Worm (Caenorhabditis elegans): ENCODE data around the gene ZC239.17.

ZC239.17 gene

ce11 chrII:3264704-3265103 is 39.0 kb upstream of the ZC239.17 start:
- TF ChIP-seq ceh-9 (tag; optimal IDR thresholded peaks at IDR 0.05): no peak
- no peak for TF ChIP-seq ama-1 (optimal IDR thresholded peaks at IDR 0.05)
- no peak for TF ChIP-seq dmd-4 (tag; optimal IDR thresholded peaks at IDR 0.05; ENCODE audit: borderline replicate concordance)
- TF ChIP-seq nhr-232 (tag; optimal IDR thresholded peaks at IDR 0.05): no peak

- no peak for TF ChIP-seq sox-4 (tag; optimal IDR thresholded peaks at IDR 0.05)
- no peak for TF ChIP-seq ttx-3 (tag; optimal IDR thresholded peaks at IDR 0.05)
- no peak for TF ChIP-seq dmd-4 (tag; optimal IDR thresholded peaks at IDR 0.05; ENCODE audit: borderline replicate concordance)
- TF ChIP-seq unc-55 (GFP tag; optimal IDR thresholded peaks at IDR 0.05): no peak
Measured at ce11 chrII:3262504-3262903, 36.8 kb upstream of the ZC239.17 start, which contains the start of gene F02E11.2. Gene F02E11.2, plus strand, starts transcription at chrII:3262804.

- TF ChIP-seq tbx-7 (tag; optimal IDR thresholded peaks at IDR 0.05) (no peak), hlh-8 (tag; optimal IDR thresholded peaks at IDR 0.05) (no peak)
Measured at ce11 chrII:3259254-3259653, 33.6 kb upstream of the ZC239.17 start, which contains the start of gene gcy-19. Gene gcy-19, minus strand, starts transcription at chrII:3259354.

- TF ChIP-seq ceh-9 (tag; optimal IDR thresholded peaks at IDR 0.05): no peak
Measured at ce11 chrII:3251782-3252181, 26.1 kb upstream of the ZC239.17 start.

- TF ChIP-seq ceh-9 (tag; optimal IDR thresholded peaks at IDR 0.05): no peak
- TF ChIP-seq sox-2 (GFP tag; IDR thresholded peaks at IDR 0.05): no peak
- TF ChIP-seq ets-4 (tag; optimal IDR thresholded peaks at IDR 0.05): no peak
Measured at ce11 chrII:3250195-3250594, 24.5 kb upstream of the ZC239.17 start.

ce11 chrII:3249406-3249805 is 23.7 kb upstream of the ZC239.17 start, which contains the start of gene clec-124:
Gene clec-124, plus strand, starts transcription at chrII:3249706.
- TF ChIP-seq dmd-4 (tag; optimal IDR thresholded peaks at IDR 0.05; ENCODE audit: borderline replicate concordance) (no peak), sox-4 (tag; optimal IDR thresholded peaks at IDR 0.05) (no peak), pqm-1 (tag; optimal IDR thresholded peaks at IDR 0.05) (no peak), fkh-10 (GFP tag; optimal IDR thresholded peaks at IDR 0.05) (no peak), elt-4 (tag; optimal IDR thresholded peaks at IDR 0.05) (no peak), ceh-31 (tag; optimal IDR thresholded peaks at IDR 0.05) (no peak), pag-3 (tag; optimal IDR thresholded peaks at IDR 0.05; ENCODE audit: borderline replicate concordance) (no peak), ceh-24 (tag; optimal IDR thresholded peaks at IDR 0.05) (no peak), ets-4 (tag; optimal IDR thresholded peaks at IDR 0.05) (no peak), ceh-18 (tag; optimal IDR thresholded peaks at IDR 0.05) (no peak), pha-4 (tag; optimal IDR thresholded peaks at IDR 0.05) (no peak), tbx-2 (tag; optimal IDR thresholded peaks at IDR 0.05) (no peak), hlh-13 (GFP tag; optimal IDR thresholded peaks at IDR 0.05) (no peak), C38D4.7 (GFP tag; optimal IDR thresholded peaks at IDR 0.05) (no peak), ceh-34 (tag; optimal IDR thresholded peaks at IDR 0.05) (no peak), fkh-6 (tag; optimal IDR thresholded peaks at IDR 0.05) (no peak), ttx-3 (tag; optimal IDR thresholded peaks at IDR 0.05) (no peak), nhr-232 (tag; optimal IDR thresholded peaks at IDR 0.05) (no peak), C08G9.2 (tag; optimal IDR thresholded peaks at IDR 0.05) (no peak)

- TF ChIP-seq pax-1 (tag; optimal IDR thresholded peaks at IDR 0.05) (no peak), hlh-6 (tag; optimal IDR thresholded peaks at IDR 0.05) (no peak), syd-9 (tag; optimal IDR thresholded peaks at IDR 0.05) (no peak), ztf-16 (tag; optimal IDR thresholded peaks at IDR 0.05) (no peak), ceh-14 (tag; optimal IDR thresholded peaks at IDR 0.05) (no peak), sox-4 (tag; optimal IDR thresholded peaks at IDR 0.05) (no peak), C08G9.2 (tag; optimal IDR thresholded peaks at IDR 0.05) (no peak), sdc-2 (tag; optimal IDR thresholded peaks at IDR 0.05) (no peak), ceh-31 (tag; optimal IDR thresholded peaks at IDR 0.05) (no peak), ref-2 (tag; optimal IDR thresholded peaks at IDR 0.05) (no peak), hlh-13 (GFP tag; optimal IDR thresholded peaks at IDR 0.05) (no peak), ets-4 (tag; optimal IDR thresholded peaks at IDR 0.05) (no peak), T23F11.4 (GFP tag; optimal IDR thresholded peaks at IDR 0.05) (no peak), unc-86 (tag; optimal IDR thresholded peaks at IDR 0.05) (no peak)
Measured at ce11 chrII:3248043-3248718, 22.5 kb upstream of the ZC239.17 start, which contains the start of the genes fbxc-50 and C17F4.2. Gene fbxc-50, minus strand, starts transcription at chrII:3248123. Gene C17F4.2, plus strand, starts transcription at chrII:3248668.
